Worm (Caenorhabditis elegans) whole organism, L4 larva: ENCODE results near the gene Y38F2AR.12.

Experiments
- D1046.2 ChIP-seq: fragments of 200-800 bp; sonication (Bioruptor generic); IDR thresholded peaks from 2 replicates; pipeline ENCODE4 v1.3.6; 2022; ENCODE audit warnings: missing genetic modification characterization, missing compliant biosample characterization
- R02D3.7 ChIP-seq: fragments of 150-350 bp; sonication (generic microtip); optimal IDR thresholded peaks from 3 replicates; lab custom pipeline; 2014; ENCODE audit warnings: missing biosample characterization, missing genetic modification characterization
- T26A8.4 ChIP-seq: fragments of 200-800 bp; sonication (Bioruptor generic); IDR thresholded peaks from 2 replicates; pipeline ENCODE4 v1.3.6; 2022; ENCODE audit warnings: missing genetic modification characterization, missing compliant biosample characterization
- Y48G9A.11 ChIP-seq: fragments of 200-800 bp; sonication (Bioruptor generic); IDR thresholded peaks from 2 replicates; pipeline ENCODE4 v1.3.6; 2022; ENCODE audit warnings: missing genetic modification reagents, missing genetic modification characterization, missing compliant biosample characterization
- Y5F2A.4 ChIP-seq: fragments of 200-800 bp; sonication (Bioruptor generic); optimal IDR thresholded peaks from 2 replicates; lab custom pipeline; 2018; ENCODE audit warnings: mild to moderate bottlenecking, missing genetic modification characterization, missing compliant biosample characterization
- Y75B8A.6 ChIP-seq: fragments of 200-800 bp; sonication (Bioruptor generic); IDR thresholded peaks from 2 replicates; pipeline ENCODE4 v1.3.6; 2022; ENCODE audit warnings: missing genetic modification reagents, missing genetic modification characterization, missing compliant biosample characterization
- ZK337.2 ChIP-seq: fragments of 200-800 bp; sonication (Bioruptor generic); IDR thresholded peaks from 2 replicates; pipeline ENCODE4 v1.3.6; 2022; ENCODE audit warnings: missing genetic modification reagents, missing genetic modification characterization, missing compliant biosample characterization
- ZK546.5 ChIP-seq, 2 experiments: sonication (generic microtip); optimal IDR thresholded peaks; 2 replicates each; lab custom pipeline; 2017; ENCODE audit warnings: missing biosample characterization in 2 of 2, missing genetic modification characterization in 2 of 2
- aha-1 ChIP-seq: fragments of 150-350 bp; peaks from one replicate; lab custom pipeline; 2014; ENCODE audit warnings: missing biosample characterization, missing genetic modification characterization
- arid-1 ChIP-seq: fragments of 200-800 bp; sonication (Bioruptor generic); conservative IDR thresholded peaks from 2 replicates; pipeline ENCODE4 v1.3.6; 2022; ENCODE audit warnings: missing genetic modification reagents, missing genetic modification characterization, missing compliant biosample characterization
- ceh-62 ChIP-seq: sonication (generic microtip); optimal IDR thresholded peaks from 2 replicates; lab custom pipeline; 2017; ENCODE audit warnings: missing biosample characterization, missing genetic modification characterization
- daf-19 ChIP-seq: fragments of 200-800 bp; sonication (Bioruptor generic); conservative IDR thresholded peaks from 2 replicates; pipeline ENCODE4 v1.3.6; 2022; ENCODE audit warnings: missing genetic modification characterization, missing compliant biosample characterization
- dmd-6 ChIP-seq: fragments of 200-800 bp; sonication (Bioruptor generic); IDR thresholded peaks from 2 replicates; pipeline ENCODE4 v1.3.6; 2022; ENCODE audit warnings: missing genetic modification reagents, missing genetic modification characterization, missing compliant biosample characterization
- dmd-8 ChIP-seq: fragments of 200-800 bp; sonication (Bioruptor generic); IDR thresholded peaks from 2 replicates; pipeline ENCODE4 v1.3.6; 2022; ENCODE audit warnings: missing genetic modification characterization, missing compliant biosample characterization
- dmd-9 ChIP-seq: fragments of 200-800 bp; sonication (Bioruptor generic); IDR thresholded peaks from 2 replicates; pipeline ENCODE4 v1.3.6; 2022; ENCODE audit warnings: missing genetic modification reagents, missing genetic modification characterization, missing compliant biosample characterization
- fos-1 ChIP-seq: fragments of 150-350 bp; optimal IDR thresholded peaks from 2 replicates; lab custom pipeline; 2014; ENCODE audit warnings: missing biosample characterization, missing genetic modification characterization
- lim-7 ChIP-seq: fragments of 200-800 bp; sonication (Bioruptor generic); IDR thresholded peaks from 2 replicates; pipeline ENCODE4 v1.3.6; 2022; ENCODE audit warnings: missing genetic modification characterization, missing compliant biosample characterization
- lin-15B ChIP-seq: fragments of 150-350 bp; sonication (generic microtip); optimal IDR thresholded peaks from 3 replicates; lab custom pipeline; 2014; ENCODE audit warnings: missing biosample characterization, missing genetic modification characterization
- lin-38 ChIP-seq: fragments of 200-800 bp; sonication (Bioruptor generic); IDR thresholded peaks from 2 replicates; pipeline ENCODE4 v1.3.6; 2022; ENCODE audit warnings: missing genetic modification reagents, missing genetic modification characterization, missing compliant biosample characterization
- mdl-1 ChIP-seq, 2 experiments: fragments of 150-350 bp in 1 of 2; sonication (generic microtip) in 1 of 2; optimal IDR thresholded peaks; 2 replicates each; lab custom pipeline; 2014 to 2017; ENCODE audit warnings: missing biosample characterization in 2 of 2, missing genetic modification characterization in 2 of 2
- mxl-2 ChIP-seq: fragments of 200-800 bp; sonication (Bioruptor generic); conservative IDR thresholded peaks from 2 replicates; pipeline ENCODE4 v1.3.6; 2022; ENCODE audit warnings: missing genetic modification reagents, missing genetic modification characterization, missing compliant biosample characterization
- mxl-3 ChIP-seq: fragments of 200-800 bp; sonication (Bioruptor generic); optimal IDR thresholded peaks from 2 replicates; lab custom pipeline; 2018; ENCODE audit warnings: mild to moderate bottlenecking, missing genetic modification characterization, missing compliant biosample characterization
- nhr-10 ChIP-seq: fragments of 150-350 bp; optimal IDR thresholded peaks from 2 replicates; lab custom pipeline; 2014; ENCODE audit warnings: missing biosample characterization, missing genetic modification characterization
- nhr-25 ChIP-seq: sonication (generic microtip); optimal IDR thresholded peaks from 2 replicates; lab custom pipeline; 2017; ENCODE audit warnings: missing genetic modification characterization, mild to moderate bottlenecking, missing compliant biosample characterization, antibody characterized with exemption, moderate library complexity, borderline replicate concordance; ENCODE audit not compliant: insufficient read depth
- nhr-41 ChIP-seq: fragments of 200-800 bp; sonication (Bioruptor generic); IDR thresholded peaks from 2 replicates; pipeline ENCODE4 v1.3.6; 2022; ENCODE audit warnings: missing genetic modification reagents, missing genetic modification characterization, missing compliant biosample characterization
- nhr-42 ChIP-seq: fragments of 200-800 bp; sonication (Bioruptor generic); IDR thresholded peaks from 2 replicates; pipeline ENCODE4 v1.3.6; 2022; ENCODE audit warnings: missing genetic modification characterization, missing compliant biosample characterization
- nhr-76 ChIP-seq: fragments of 150-350 bp; optimal IDR thresholded peaks from 2 replicates; lab custom pipeline; 2014; ENCODE audit warnings: missing biosample characterization, missing genetic modification characterization
- set-16 ChIP-seq: fragments of 200-800 bp; sonication (Bioruptor generic); IDR thresholded peaks from 2 replicates; pipeline ENCODE4 v1.3.6; 2022; ENCODE audit warnings: missing genetic modification reagents, missing genetic modification characterization, missing compliant biosample characterization
- skn-1 ChIP-seq: fragments of 150-350 bp; optimal IDR thresholded peaks from 2 replicates; lab custom pipeline; 2014; ENCODE audit warnings: missing biosample characterization, missing genetic modification characterization
- snpc-1.2 ChIP-seq: fragments of 200-800 bp; sonication (Bioruptor generic); IDR thresholded peaks from 2 replicates; pipeline ENCODE4 v1.3.6; 2022; ENCODE audit warnings: missing genetic modification reagents, missing genetic modification characterization, missing compliant biosample characterization
- spr-1 ChIP-seq: sonication (generic microtip); optimal IDR thresholded peaks from 2 replicates; lab custom pipeline; 2016; ENCODE audit warnings: mild to moderate bottlenecking, missing genetic modification characterization, missing compliant biosample characterization
- unc-62 ChIP-seq, 3 experiments: fragments of 150-350 bp in 1 of 3; sonication (generic microtip); optimal IDR thresholded peaks in 2 of 3; peaks in 1 of 3; 1 replicate in 1 of 3; 2 replicates in 2 of 3; lab custom pipeline; 2014 to 2017; ENCODE audit warnings: missing biosample characterization in 3 of 3, missing genetic modification characterization in 3 of 3, missing genetic modification reagents in 3 of 3, missing genotype in 1 of 3
- zag-1 ChIP-seq: fragments of 150-350 bp; optimal IDR thresholded peaks from 2 replicates; lab custom pipeline; 2014; ENCODE audit warnings: missing biosample characterization, missing genetic modification characterization
- zfp-2 ChIP-seq: sonication (generic microtip); optimal IDR thresholded peaks from 2 replicates; lab custom pipeline; 2016; ENCODE audit warnings: mild to moderate bottlenecking, missing genetic modification characterization, missing compliant biosample characterization
- ztf-11 ChIP-seq: fragments of 150-350 bp; optimal IDR thresholded peaks from 2 replicates; lab custom pipeline; 2014; ENCODE audit warnings: missing biosample characterization, missing genetic modification characterization

Gene Y38F2AR.12

ce11 chrIV:2461396-2461795 lies 49.2 kb upstream of the Y38F2AR.12 start:
- TF ChIP-seq snpc-1.2 (GFP tag; lab: Robert Waterston, UW) (no peak), D1046.2 (GFP tag; lab: Robert Waterston, UW) (no peak), mdl-1 (tag; optimal IDR thresholded peaks at IDR 0.05; lab: Kevin White, UChicago) (no peak)

- no peak for TF ChIP-seq ztf-11 (tag; lab: Kevin White, UChicago)
- TF ChIP-seq mxl-2, result no peak
- TF ChIP-seq arid-1, result no peak
- TF ChIP-seq lin-38 (GFP tag; lab: Robert Waterston, UW), result no peak
- no peak for TF ChIP-seq lim-7 (GFP tag; lab: Robert Waterston, UW)
- TF ChIP-seq nhr-76, result no peak
- no peak for TF ChIP-seq nhr-25 (tag; lab: Kevin White, UChicago)
- no peak for TF ChIP-seq nhr-41
- TF ChIP-seq dmd-6 (GFP tag; lab: Robert Waterston, UW), result no peak
- no peak for TF ChIP-seq zfp-2 (tag; lab: Kevin White, UChicago)
- TF ChIP-seq Y75B8A.6 (GFP tag; lab: Robert Waterston, UW), result no peak
- no peak for TF ChIP-seq skn-1 (tag; lab: Kevin White, UChicago)
- TF ChIP-seq aha-1 (tag; lab: Kevin White, UChicago), result no peak
- TF ChIP-seq, all 104 proteins: peak for 0
These were observed 42.9 kb upstream of the Y38F2AR.12 start for ce11 chrIV:2455128-2455527.

ce11 chrIV:2451655-2452054 lies 39.4 kb upstream of the Y38F2AR.12 start:
- TF ChIP-seq Y5F2A.4 (no peak), aha-1 (tag; lab: Kevin White, UChicago) (peak; percentile 91)
- TF ChIP-seq, all 104 proteins: peak for 1

ce11 chrIV:2451233-2451632 lies 39.0 kb upstream of the Y38F2AR.12 start, which contains the start of gene C45G7.13:
Gene C45G7.13 (minus strand): TSS chrIV:2451333.
- TF ChIP-seq Y48G9A.11 (no peak), mxl-3 (no peak), fos-1 (tag; lab: Kevin White, UChicago) (no peak), T26A8.4 (GFP tag; lab: Robert Waterston, UW) (no peak), nhr-10 (no peak), nhr-25 (tag; lab: Kevin White, UChicago) (no peak), arid-1 (no peak), lin-15B (tag; lab: Kevin White, UChicago) (no peak), ZK546.5 (tag; optimal IDR thresholded peaks at IDR 0.05; lab: Kevin White, UChicago) (no peak), ZK337.2 (no peak), dmd-9 (GFP tag; lab: Robert Waterston, UW) (no peak), zag-1 (no peak)

ce11 chrIV:2434366-2434765 lies 22.1 kb upstream of the Y38F2AR.12 start:
- TF ChIP-seq ceh-62 (tag; lab: Kevin White, UChicago) (no peak), nhr-42 (GFP tag; lab: Robert Waterston, UW) (no peak), Y75B8A.6 (GFP tag; lab: Robert Waterston, UW) (no peak), unc-62 (GFP tag; optimal IDR thresholded peaks at IDR 0.05 in 1 of 2; lab: Kevin White, UChicago) (no peak), unc-62 (tag; optimal IDR thresholded peaks at IDR 0.05; lab: Kevin White, UChicago) (no peak), D1046.2 (GFP tag; lab: Robert Waterston, UW) (no peak), set-16 (GFP tag; lab: Robert Waterston, UW) (peak; percentile 68), ztf-11 (tag; lab: Kevin White, UChicago) (no peak)

ce11 chrIV:2432693-2433092 lies 20.5 kb upstream of the Y38F2AR.12 start, which contains the start of gene C45G7.4:
Gene C45G7.4 (plus strand): TSS chrIV:2432993.
- TF ChIP-seq spr-1 (tag; lab: Kevin White, UChicago) (no peak), dmd-8 (GFP tag; lab: Robert Waterston, UW) (no peak), R02D3.7 (tag; lab: Kevin White, UChicago) (no peak), daf-19 (GFP tag; lab: Robert Waterston, UW) (no peak)
